Worm (Caenorhabditis elegans) whole organism, L1 larva: ENCODE results near the gene Y97E10AR.8.

Experiments used
- C04F5.9 ChIP-seq: sonication (generic microtip); optimal IDR thresholded peaks from 2 replicates; lab custom pipeline; 2016; ENCODE audit warnings: missing genetic modification characterization, missing compliant biosample characterization
- F16B12.6 ChIP-seq: fragments of 150-350 bp; optimal IDR thresholded peaks from 2 replicates; lab custom pipeline; 2014; ENCODE audit warnings: missing biosample characterization, missing genetic modification characterization
- Y116A8C.19 ChIP-seq: sonication (generic microtip); optimal IDR thresholded peaks from 2 replicates; lab custom pipeline; 2016; ENCODE audit warnings: missing compliant biosample characterization, missing genetic modification characterization, borderline replicate concordance
- aha-1 ChIP-seq: fragments of 150-350 bp; optimal IDR thresholded peaks from 2 replicates; lab custom pipeline; 2014; ENCODE audit warnings: missing biosample characterization, missing genetic modification characterization
- ama-1 ChIP-seq: fragments of 150-350 bp; optimal IDR thresholded peaks from 2 replicates; lab custom pipeline; 2014
- ceh-63 ChIP-seq: fragments of 200-800 bp; sonication (Bioruptor generic); optimal IDR thresholded peaks from 2 replicates; lab custom pipeline; 2018; ENCODE audit warnings: mild to moderate bottlenecking, missing genetic modification characterization, missing compliant biosample characterization
- ceh-8 ChIP-seq: fragments of 200-800 bp; sonication (Bioruptor generic); optimal IDR thresholded peaks from 2 replicates; lab custom pipeline; 2018; ENCODE audit warnings: mild to moderate bottlenecking, missing genetic modification characterization, moderate library complexity, missing compliant biosample characterization
- dpl-1 ChIP-seq, 3 experiments: fragments of 150-350 bp in 2 of 3; sonication (generic microtip) in 1 of 3; optimal IDR thresholded peaks; 2 replicates each; lab custom pipeline; 2014 to 2017; ENCODE audit warnings: missing biosample characterization in 3 of 3, missing genetic modification characterization in 3 of 3, missing genetic modification reagents in 3 of 3
- dsc-1 ChIP-seq: sonication (generic microtip); optimal IDR thresholded peaks from 2 replicates; lab custom pipeline; 2016; ENCODE audit warnings: mild to moderate bottlenecking, missing genetic modification characterization, missing compliant biosample characterization
- efl-1 ChIP-seq, 4 experiments: fragments of 150-350 bp; optimal IDR thresholded peaks in 3 of 4; peaks in 1 of 4; 1 replicate in 1 of 4; 2 replicates in 3 of 4; lab custom pipeline; 2014; ENCODE audit warnings: missing biosample characterization in 2 of 4, missing genetic modification characterization in 2 of 4, missing genetic modification reagents in 2 of 4
- egl-13 ChIP-seq: sonication (generic microtip); optimal IDR thresholded peaks from 2 replicates; lab custom pipeline; 2016; ENCODE audit warnings: missing genotype, missing genetic modification reagents, missing genetic modification characterization, missing compliant biosample characterization
- elt-3 ChIP-seq, 6 experiments: fragments of 150-350 bp in 1 of 6; sonication (generic microtip); optimal IDR thresholded peaks; 2 replicates each; lab custom pipeline; 2017 to 2018; ENCODE audit warnings: missing biosample characterization in 6 of 6, missing genetic modification characterization in 6 of 6, inconsistent platforms in 1 of 6
- ets-5 ChIP-seq: fragments of 200-800 bp; sonication (Bioruptor generic); IDR thresholded peaks from 2 replicates; pipeline ENCODE4 v1.3.6; 2022; ENCODE audit warnings: missing genetic modification characterization, missing compliant biosample characterization
- fkh-10 ChIP-seq: sonication (generic microtip); optimal IDR thresholded peaks from 2 replicates; lab custom pipeline; 2017; ENCODE audit warnings: missing biosample characterization, missing genetic modification reagents, missing genetic modification characterization
- fkh-8 ChIP-seq: sonication (generic microtip); optimal IDR thresholded peaks from 2 replicates; lab custom pipeline; 2016; ENCODE audit warnings: mild to moderate bottlenecking, missing genetic modification characterization, missing compliant biosample characterization
- fos-1 ChIP-seq: fragments of 150-350 bp; optimal IDR thresholded peaks from 2 replicates; lab custom pipeline; 2014; ENCODE audit warnings: missing biosample characterization, missing genetic modification characterization
- hlh-17 ChIP-seq: fragments of 200-800 bp; sonication (Bioruptor generic); optimal IDR thresholded peaks from 2 replicates; lab custom pipeline; 2018; ENCODE audit warnings: missing genetic modification characterization, mild to moderate bottlenecking, missing compliant biosample characterization, moderate library complexity, borderline replicate concordance
- hpl-2 ChIP-seq: fragments of 150-350 bp; optimal IDR thresholded peaks from 2 replicates; lab custom pipeline; 2014; ENCODE audit warnings: missing biosample characterization, missing genetic modification reagents, missing genetic modification characterization
- irx-1 ChIP-seq: sonication (generic microtip); optimal IDR thresholded peaks from 2 replicates; lab custom pipeline; 2016; ENCODE audit warnings: missing genetic modification characterization, missing compliant biosample characterization
- jun-1 ChIP-seq: fragments of 150-350 bp; optimal IDR thresholded peaks from 2 replicates; lab custom pipeline; 2014; ENCODE audit warnings: missing biosample characterization, missing genetic modification reagents, missing genetic modification characterization
- lin-14 ChIP-seq: fragments of 200-800 bp; sonication (Bioruptor generic); optimal IDR thresholded peaks from 2 replicates; lab custom pipeline; 2018; ENCODE audit warnings: mild to moderate bottlenecking, missing genetic modification characterization, moderate library complexity, missing compliant biosample characterization
- lin-15B ChIP-seq: fragments of 150-350 bp; sonication (generic microtip); optimal IDR thresholded peaks from 3 replicates; lab custom pipeline; 2014; ENCODE audit warnings: missing biosample characterization, missing genetic modification characterization
- lin-39 ChIP-seq: fragments of 150-350 bp; optimal IDR thresholded peaks from 2 replicates; lab custom pipeline; 2014; ENCODE audit warnings: missing biosample characterization, missing genetic modification reagents, missing genetic modification characterization
- lir-3 ChIP-seq: sonication (generic microtip); optimal IDR thresholded peaks from 2 replicates; lab custom pipeline; 2016; ENCODE audit warnings: mild to moderate bottlenecking, missing genetic modification characterization, moderate library complexity, missing compliant biosample characterization; ENCODE audit not compliant: poor library complexity
- lsy-2 ChIP-seq, 2 experiments: fragments of 150-350 bp; optimal IDR thresholded peaks; 2 replicates each; lab custom pipeline; 2014; ENCODE audit warnings: missing biosample characterization in 2 of 2, missing genetic modification characterization in 2 of 2
- mab-9 ChIP-seq: fragments of 200-800 bp; sonication (Bioruptor generic); IDR thresholded peaks from 2 replicates; pipeline ENCODE4 v1.3.6; 2022; ENCODE audit warnings: missing genetic modification reagents, missing genetic modification characterization, missing compliant biosample characterization
- mdl-1 ChIP-seq, 2 experiments: fragments of 150-350 bp; optimal IDR thresholded peaks; 2 replicates each; lab custom pipeline; 2014 to 2017; ENCODE audit warnings: missing biosample characterization in 2 of 2, missing genetic modification characterization in 2 of 2, inconsistent platforms in 1 of 2
- nhr-11 ChIP-seq: fragments of 150-350 bp; optimal IDR thresholded peaks from 2 replicates; lab custom pipeline; 2014; ENCODE audit warnings: missing biosample characterization, missing genetic modification characterization
- nhr-12 ChIP-seq: sonication (generic microtip); optimal IDR thresholded peaks from 2 replicates; lab custom pipeline; 2017; ENCODE audit warnings: missing biosample characterization, missing genetic modification characterization
- nhr-19 ChIP-seq: fragments of 200-800 bp; sonication (Bioruptor generic); conservative IDR thresholded peaks from 2 replicates; pipeline ENCODE4 v1.3.6; 2022; ENCODE audit warnings: missing genetic modification characterization, missing compliant biosample characterization
- nhr-47 ChIP-seq: sonication (generic microtip); optimal IDR thresholded peaks from 2 replicates; lab custom pipeline; 2016; ENCODE audit warnings: mild to moderate bottlenecking, missing genetic modification characterization, moderate library complexity, missing compliant biosample characterization
- nhr-76 ChIP-seq: sonication (generic microtip); optimal IDR thresholded peaks from 2 replicates; lab custom pipeline; 2017; ENCODE audit warnings: missing biosample characterization, missing genetic modification characterization
- nhr-77 ChIP-seq: fragments of 150-350 bp; optimal IDR thresholded peaks from 2 replicates; lab custom pipeline; 2014; ENCODE audit warnings: missing biosample characterization, missing genetic modification characterization
- nhr-84 ChIP-seq: sonication (generic microtip); optimal IDR thresholded peaks from 2 replicates; lab custom pipeline; 2017; ENCODE audit warnings: missing biosample characterization, missing genetic modification characterization
- nhr-90 ChIP-seq: sonication (generic microtip); optimal IDR thresholded peaks from 2 replicates; lab custom pipeline; 2016; ENCODE audit warnings: mild to moderate bottlenecking, missing genetic modification characterization, missing compliant biosample characterization; ENCODE audit not compliant: poor library complexity
- pag-3 ChIP-seq: sonication (generic microtip); optimal IDR thresholded peaks from 2 replicates; lab custom pipeline; 2017; ENCODE audit warnings: missing genetic modification characterization, mild to moderate bottlenecking, missing compliant biosample characterization, antibody characterized with exemption, borderline replicate concordance; ENCODE audit not compliant: insufficient read depth
- rnt-1 ChIP-seq: sonication (generic microtip); optimal IDR thresholded peaks from 2 replicates; lab custom pipeline; 2016; ENCODE audit warnings: mild to moderate bottlenecking, missing genetic modification characterization, moderate library complexity, missing compliant biosample characterization
- snu-23 ChIP-seq: sonication (generic microtip); optimal IDR thresholded peaks from 2 replicates; lab custom pipeline; 2016; ENCODE audit warnings: missing genetic modification characterization, missing compliant biosample characterization
- sptf-1 ChIP-seq: fragments of 150-350 bp; optimal IDR thresholded peaks from 2 replicates; lab custom pipeline; 2014; ENCODE audit warnings: missing biosample characterization, missing genetic modification characterization
- unc-130 ChIP-seq: fragments of 150-350 bp; optimal IDR thresholded peaks from 2 replicates; lab custom pipeline; 2017; ENCODE audit warnings: missing biosample characterization, missing genetic modification characterization, inconsistent platforms
- unc-62 ChIP-seq: fragments of 150-350 bp; optimal IDR thresholded peaks from 2 replicates; lab custom pipeline; 2014; ENCODE audit warnings: missing biosample characterization, missing genetic modification reagents, missing genetic modification characterization
- xbp-1 ChIP-seq: sonication (generic microtip); optimal IDR thresholded peaks from 2 replicates; lab custom pipeline; 2016; ENCODE audit warnings: missing genetic modification characterization, missing compliant biosample characterization
- zag-1 ChIP-seq: fragments of 150-350 bp; optimal IDR thresholded peaks from 2 replicates; lab custom pipeline; 2014; ENCODE audit warnings: missing biosample characterization, missing genetic modification characterization
- zip-4 ChIP-seq: fragments of 200-800 bp; sonication (Bioruptor generic); optimal IDR thresholded peaks from 2 replicates; lab custom pipeline; 2018; ENCODE audit warnings: mild to moderate bottlenecking, missing genetic modification characterization, moderate library complexity, missing compliant biosample characterization
- ztf-4 ChIP-seq: fragments of 150-350 bp; optimal IDR thresholded peaks from 2 replicates; lab custom pipeline; 2014; ENCODE audit warnings: missing biosample characterization, missing genetic modification characterization

The Y97E10AR.8 gene

ce11 chrV:8000929-8001513, 4.1 kb upstream of the Y97E10AR.8 start, which contains the start of gene Y97E10AR.1 (continued):
- no peak for TF ChIP-seq fos-1 (tag; lab: Kevin White, UChicago)
- no peak for TF ChIP-seq nhr-76 (tag; lab: Kevin White, UChicago)
- TF ChIP-seq mab-9: 0 out of 2 replicates have a peak, but pooled peaks have one; percentile 17
- TF ChIP-seq rnt-1 (tag; lab: Kevin White, UChicago): peak; percentile 70
- no peak for TF ChIP-seq aha-1 (tag; lab: Kevin White, UChicago)
- TF ChIP-seq lin-14: peak; percentile 98
- TF ChIP-seq efl-1 (optimal IDR thresholded peaks at IDR 0.05; lab: Kevin White, UChicago): peak; percentile 66 to 68
- peak; percentile 50 to 96 for TF ChIP-seq efl-1 (GFP tag; optimal IDR thresholded peaks at IDR 0.05 in 1 of 2; lab: Kevin White, UChicago)
- no peak for TF ChIP-seq ama-1
- TF ChIP-seq fkh-8: peak; percentile 93
- peak; percentile 67 for TF ChIP-seq xbp-1 (tag; lab: Kevin White, UChicago)
- TF ChIP-seq zag-1 (tag; lab: Kevin White, UChicago): peak; percentile 72
- peak; percentile 73 for TF ChIP-seq egl-13
- TF ChIP-seq unc-130 (tag; lab: Kevin White, UChicago): no peak
- TF ChIP-seq lir-3 (tag; lab: Kevin White, UChicago): peak; percentile 70
- TF ChIP-seq nhr-11: peak; percentile 49
- TF ChIP-seq fkh-10: peak; percentile 57
- TF ChIP-seq F16B12.6 (tag; lab: Kevin White, UChicago): peak; percentile 25
- TF ChIP-seq nhr-47 (tag; lab: Kevin White, UChicago): peak; percentile 86
- TF ChIP-seq zip-4 (GFP tag; lab: Kevin White, UChicago): peak; percentile 22
- peak; percentile 43 to 58 (median 49) for TF ChIP-seq dpl-1 (GFP tag; optimal IDR thresholded peaks at IDR 0.05; lab: Kevin White, UChicago)
- no peak for TF ChIP-seq unc-62
- no peak for TF ChIP-seq hpl-2
- TF ChIP-seq hlh-17 (GFP tag; lab: Kevin White, UChicago): no peak
- no peak for TF ChIP-seq ceh-63
- TF ChIP-seq jun-1 (tag; lab: Kevin White, UChicago): peak; percentile 48
- no peak for TF ChIP-seq C04F5.9 (tag; lab: Kevin White, UChicago)
- peak; percentile 77 for TF ChIP-seq irx-1 (tag; lab: Kevin White, UChicago)
- TF ChIP-seq lin-39 (tag; lab: Kevin White, UChicago): peak; percentile 51
- TF ChIP-seq sptf-1: no peak
- TF ChIP-seq nhr-77 (tag; lab: Kevin White, UChicago): peak; percentile 77
- TF ChIP-seq elt-3 (tag; optimal IDR thresholded peaks at IDR 0.05; lab: Kevin White, UChicago): peak in 1 of 6 experiments; percentile 7
- no peak for TF ChIP-seq ets-5
- no peak for TF ChIP-seq nhr-90
- peak; percentile 13 for TF ChIP-seq lin-15B
- TF ChIP-seq snu-23 (GFP tag; lab: Kevin White, UChicago): peak; percentile 81
- peak; percentile 68 to 89 for TF ChIP-seq lsy-2 (tag; optimal IDR thresholded peaks at IDR 0.05; lab: Kevin White, UChicago)
- TF ChIP-seq dsc-1 (tag; lab: Kevin White, UChicago): peak; percentile 69
- no peak for TF ChIP-seq nhr-84 (tag; lab: Kevin White, UChicago)
- TF ChIP-seq ceh-8 (GFP tag; lab: Kevin White, UChicago): peak; percentile 22
- TF ChIP-seq Y116A8C.19: no peak

ce11 chrV:8007460-8008292, 2.6 kb downstream of the Y97E10AR.8 start, which contains the start of gene Y97E10AR.3:
Gene Y97E10AR.3 (minus strand): TSS chrV:8007510.
- TF ChIP-seq pag-3 (no peak), zip-4 (GFP tag; lab: Kevin White, UChicago) (no peak), mdl-1 (tag; optimal IDR thresholded peaks at IDR 0.05; lab: Kevin White, UChicago) (no peak), nhr-12 (no peak), ztf-4 (tag; lab: Kevin White, UChicago) (no peak), nhr-19 (GFP tag; lab: Robert Waterston, UW) (no peak)
